Fruit fly (Drosophila melanogaster) whole organism, pupa: Measurements from ENCODE around the gene Cypl.
A peak's percentile ranks its signal among the peaks of the same experiment; 100 is the strongest.

Experiments used
- CG10348 ChIP-seq: fragments of 200-800 bp; sonication (Bioruptor generic); IDR thresholded peaks from 2 replicates; pipeline ENCODE4 v1.3.6; 2022; ENCODE audit warnings: missing biosample characterization, missing genetic modification characterization
- CG12605 ChIP-seq: fragments of 200-800 bp; sonication (Bioruptor generic); IDR thresholded peaks from 2 replicates; pipeline ENCODE4 v1.3.6; 2022; ENCODE audit warnings: missing biosample characterization, missing genetic modification characterization
- CG13204 ChIP-seq: fragments of 200-800 bp; sonication (Bioruptor generic); optimal IDR thresholded peaks from 2 replicates; lab custom pipeline; 2018; ENCODE audit warnings: missing biosample characterization, mild to moderate bottlenecking, missing genetic modification characterization, moderate library complexity
- CG14655 ChIP-seq: fragments of 200-800 bp; sonication (Bioruptor generic); optimal IDR thresholded peaks from 3 replicates; lab custom pipeline; 2017; ENCODE audit warnings: mild to moderate bottlenecking, missing biosample characterization, missing genetic modification reagents, missing genetic modification characterization
- CG15710 ChIP-seq: fragments of 200-800 bp; sonication (Bioruptor generic); optimal IDR thresholded peaks from 2 replicates; lab custom pipeline; 2018; ENCODE audit warnings: missing biosample characterization, mild to moderate bottlenecking, missing genetic modification characterization, moderate library complexity
- CG17806 ChIP-seq: fragments of 200-800 bp; sonication (Bioruptor generic); optimal IDR thresholded peaks from 2 replicates; lab custom pipeline; 2018; ENCODE audit warnings: missing biosample characterization, mild to moderate bottlenecking, missing genetic modification characterization, moderate library complexity
- CG32121 ChIP-seq: fragments of 200-800 bp; sonication (Bioruptor generic); IDR thresholded peaks from 2 replicates; pipeline ENCODE4 v1.3.6; 2022; ENCODE audit warnings: missing biosample characterization, missing genetic modification characterization
- CG34367 ChIP-seq: fragments of 200-800 bp; sonication (Bioruptor generic); optimal IDR thresholded peaks from 2 replicates; lab custom pipeline; 2018; ENCODE audit warnings: missing biosample characterization, mild to moderate bottlenecking, missing genetic modification characterization
- CG4496 ChIP-seq: fragments of 200-800 bp; sonication (Bioruptor generic); IDR thresholded peaks from 3 replicates; pipeline ENCODE4 v1.3.6; 2022; ENCODE audit warnings: missing biosample characterization, missing genetic modification characterization
- CG8159 ChIP-seq: fragments of 200-800 bp; sonication (Bioruptor generic); optimal IDR thresholded peaks from 3 replicates; lab custom pipeline; 2018; ENCODE audit warnings: missing biosample characterization, mild to moderate bottlenecking, missing genetic modification characterization, moderate library complexity
- CG8301 ChIP-seq: fragments of 200-800 bp; sonication (Bioruptor generic); optimal IDR thresholded peaks from 2 replicates; lab custom pipeline; 2018; ENCODE audit warnings: missing biosample characterization, mild to moderate bottlenecking, missing genetic modification characterization
- CG9948 ChIP-seq: fragments of 200-800 bp; sonication (Bioruptor generic); optimal IDR thresholded peaks from 2 replicates; lab custom pipeline; 2018; ENCODE audit warnings: missing biosample characterization, mild to moderate bottlenecking, missing genetic modification characterization, moderate library complexity
- D1 ChIP-seq: fragments of 200-800 bp; sonication (Bioruptor generic); optimal IDR thresholded peaks from 2 replicates; lab custom pipeline; 2018; ENCODE audit warnings: missing biosample characterization, mild to moderate bottlenecking, missing genetic modification characterization, moderate library complexity
- EcR ChIP-seq: fragments of 200-800 bp; sonication (Bioruptor generic); optimal IDR thresholded peaks from 3 replicates; lab custom pipeline; 2019; ENCODE audit warnings: missing biosample characterization, missing genetic modification characterization, mild to moderate bottlenecking, moderate library complexity, missing genetic modification reagents
- Ets98B ChIP-seq: fragments of 200-800 bp; sonication (Bioruptor generic); IDR thresholded peaks from 2 replicates; pipeline ENCODE4 v1.3.6; 2022; ENCODE audit warnings: missing biosample characterization, missing genetic modification characterization
- Pif1A ChIP-seq: fragments of 200-800 bp; sonication (Bioruptor generic); optimal IDR thresholded peaks from 3 replicates; lab custom pipeline; 2016; ENCODE audit warnings: missing biosample characterization, missing genetic modification characterization
- Pif1B ChIP-seq: fragments of 200-800 bp; sonication (Bioruptor generic); optimal IDR thresholded peaks from 3 replicates; lab custom pipeline; 2016; ENCODE audit warnings: missing biosample characterization, missing genetic modification characterization
- Snoo ChIP-seq: fragments of 200-800 bp; sonication (Bioruptor generic); optimal IDR thresholded peaks from 3 replicates; lab custom pipeline; 2017; ENCODE audit warnings: missing biosample characterization, mild to moderate bottlenecking, missing genetic modification characterization, inconsistent platforms
- fd96Ca ChIP-seq: fragments of 200-800 bp; sonication (Bioruptor generic); IDR thresholded peaks from 3 replicates; pipeline ENCODE4 v1.3.6; 2022; ENCODE audit warnings: missing biosample characterization, missing genetic modification characterization
- gl ChIP-seq: fragments of 200-800 bp; sonication (Bioruptor generic); optimal IDR thresholded peaks from 2 replicates; lab custom pipeline; 2018; ENCODE audit warnings: missing biosample characterization, mild to moderate bottlenecking, missing genetic modification characterization
- rn ChIP-seq: fragments of 200-800 bp; sonication (Bioruptor generic); IDR thresholded peaks from 2 replicates; pipeline ENCODE4 v1.3.6; 2022; ENCODE audit warnings: missing biosample characterization, missing genetic modification characterization

Gene Cypl

dm6 chr3L:559390-560034, 16.8 kb upstream of the Cypl start:
- TF ChIP-seq gl (tag; lab: Kevin White, UChicago) = no peak
- peak; percentile 4 for TF ChIP-seq CG9948 (tag; lab: Kevin White, UChicago)
- no peak for TF ChIP-seq CG15710 (tag; lab: Kevin White, UChicago)
- peak; percentile 96 for TF ChIP-seq EcR (GFP tag; lab: Kevin White, UChicago)
- TF ChIP-seq CG14655 (GFP tag; lab: Kevin White, UChicago) = peak; percentile 11
- TF ChIP-seq CG32121 (GFP tag; lab: Robert Waterston, UW) = no peak
- no peak for TF ChIP-seq CG8159 (tag; lab: Kevin White, UChicago)
- TF ChIP-seq Snoo (tag; lab: Kevin White, UChicago) = no peak
- peak; percentile 7 for TF ChIP-seq CG8301
- no peak for TF ChIP-seq CG17806 (tag; lab: Kevin White, UChicago)
- no peak for TF ChIP-seq D1 (tag; lab: Kevin White, UChicago)

dm6 chr3L:557294-557693, 14.6 kb upstream of the Cypl start:
- TF ChIP-seq CG34367 (tag; lab: Kevin White, UChicago) (peak; percentile 52), CG8159 (tag; lab: Kevin White, UChicago) (peak; percentile 65), Pif1B (GFP tag; lab: Kevin White, UChicago) (no peak), CG32121 (GFP tag; lab: Robert Waterston, UW) (peak; percentile 89), CG8301 (peak; percentile 36), CG10348 (GFP tag; lab: Robert Waterston, UW) (peak; percentile 56; the same call in 1 of the 2 replicates), D1 (tag; lab: Kevin White, UChicago) (no peak), CG17806 (tag; lab: Kevin White, UChicago) (peak; percentile 53), Snoo (tag; lab: Kevin White, UChicago) (peak; percentile 57), Pif1A (GFP tag; lab: Kevin White, UChicago) (peak; percentile 53), CG4496 (GFP tag; lab: Robert Waterston, UW) (peak; percentile 89), CG13204 (GFP tag; lab: Kevin White, UChicago) (peak; percentile 71), CG15710 (tag; lab: Kevin White, UChicago) (peak; percentile 71), CG9948 (tag; lab: Kevin White, UChicago) (peak; percentile 44), CG12605 (GFP tag; lab: Robert Waterston, UW) (peak; percentile 75), EcR (GFP tag; lab: Kevin White, UChicago) (peak; percentile 15), Ets98B (peak; percentile 89), CG14655 (GFP tag; lab: Kevin White, UChicago) (peak; percentile 55), fd96Ca (peak; percentile 90), gl (tag; lab: Kevin White, UChicago) (no peak), rn (peak; percentile 60)
- TF ChIP-seq, all 21 proteins: peak for 18

- TF ChIP-seq CG8159 (tag; lab: Kevin White, UChicago) (no peak), fd96Ca (no peak), CG4496 (GFP tag; lab: Robert Waterston, UW) (0 out of 3 replicates have a peak, but pooled peaks have one; percentile 37)
Observed at dm6 chr3L:555898-556540, 13.3 kb upstream of the Cypl start.

- TF ChIP-seq EcR (GFP tag; lab: Kevin White, UChicago) (peak; percentile 6), CG32121 (GFP tag; lab: Robert Waterston, UW) (no peak)
Observed at dm6 chr3L:555326-555725, 12.6 kb upstream of the Cypl start.

- TF ChIP-seq CG12605 (GFP tag; lab: Robert Waterston, UW) = peak; percentile 73
- TF ChIP-seq Snoo (tag; lab: Kevin White, UChicago) = no peak
- TF ChIP-seq CG15710 (tag; lab: Kevin White, UChicago) = peak; percentile 43
- peak; percentile 34 for TF ChIP-seq CG34367 (tag; lab: Kevin White, UChicago)
- peak; percentile 59 for TF ChIP-seq Pif1A (GFP tag; lab: Kevin White, UChicago)
- TF ChIP-seq CG8301 = peak; percentile 79
- TF ChIP-seq CG9948 (tag; lab: Kevin White, UChicago) = peak; percentile 69
- TF ChIP-seq Pif1B (GFP tag; lab: Kevin White, UChicago) = peak; percentile 31
- TF ChIP-seq D1 (tag; lab: Kevin White, UChicago) = no peak
- peak; percentile 60 for TF ChIP-seq CG17806 (tag; lab: Kevin White, UChicago)
- TF ChIP-seq CG8159 (tag; lab: Kevin White, UChicago) = peak; percentile 61
- TF ChIP-seq CG10348 (GFP tag; lab: Robert Waterston, UW) = no peak
- TF ChIP-seq CG14655 (GFP tag; lab: Kevin White, UChicago) = peak; percentile 80
- TF ChIP-seq gl (tag; lab: Kevin White, UChicago) = no peak
- TF ChIP-seq CG32121 (GFP tag; lab: Robert Waterston, UW) = peak; percentile 40; the same call in 1 of the 2 replicates
- peak; percentile 39; the same call in 1 of the 2 replicates for TF ChIP-seq rn
- peak; percentile 83; the same call in 2 of the 3 replicates for TF ChIP-seq CG4496 (GFP tag; lab: Robert Waterston, UW)
- TF ChIP-seq fd96Ca = peak; percentile 10; the same call in 1 of the 3 replicates
- no peak for TF ChIP-seq EcR (GFP tag; lab: Kevin White, UChicago)
- no peak for TF ChIP-seq CG13204 (GFP tag; lab: Kevin White, UChicago)
- TF ChIP-seq Ets98B = peak; percentile 58
Observed at dm6 chr3L:554577-554976, 11.8 kb upstream of the Cypl start.
